Fruit fly (Drosophila melanogaster) whole organism, embryonic: ENCODE data around the gene ghi.
A peak's percentile ranks its signal among the peaks of the same experiment; 100 is the strongest.

Experiments used
- Atf6 ChIP-seq: fragments of 200-800 bp; sonication (Bioruptor generic); IDR thresholded peaks from 2 replicates; pipeline ENCODE4 v1.3.6; 2022; ENCODE audit warnings: missing biosample characterization, missing genetic modification characterization
- B-H2 ChIP-seq: fragments of 200-800 bp; sonication (Bioruptor generic); optimal IDR thresholded peaks from 2 replicates; lab custom pipeline; 2018; ENCODE audit warnings: missing biosample characterization, mild to moderate bottlenecking, missing genetic modification characterization
- CG10209 ChIP-seq: fragments of 200-800 bp; sonication (Bioruptor generic); optimal IDR thresholded peaks from 3 replicates; lab custom pipeline; 2017; ENCODE audit warnings: missing biosample characterization, mild to moderate bottlenecking, missing genetic modification characterization, missing genetic modification reagents
- CG10431 ChIP-seq: fragments of 200-800 bp; sonication (Bioruptor generic); optimal IDR thresholded peaks from 3 replicates; lab custom pipeline; 2018; ENCODE audit warnings: missing biosample characterization, mild to moderate bottlenecking, missing genetic modification characterization
- CG11723 ChIP-seq: fragments of 200-800 bp; sonication (Bioruptor generic); optimal IDR thresholded peaks from 2 replicates; lab custom pipeline; 2017; ENCODE audit warnings: missing biosample characterization, mild to moderate bottlenecking, missing genetic modification characterization
- CG12391 ChIP-seq: fragments of 200-800 bp; sonication (Bioruptor generic); optimal IDR thresholded peaks from 3 replicates; lab custom pipeline; 2018; ENCODE audit warnings: missing biosample characterization, mild to moderate bottlenecking, missing genetic modification characterization, moderate library complexity
- CG12942 ChIP-seq: fragments of 200-800 bp; sonication (Bioruptor generic); optimal IDR thresholded peaks from 3 replicates; lab custom pipeline; 2016; ENCODE audit warnings: missing biosample characterization, missing genetic modification characterization
- CG14710 ChIP-seq: fragments of 200-800 bp; sonication (Bioruptor generic); optimal IDR thresholded peaks from 3 replicates; lab custom pipeline; 2019; ENCODE audit warnings: missing biosample characterization, mild to moderate bottlenecking, missing genetic modification characterization, moderate library complexity
- CG15011 ChIP-seq: fragments of 200-800 bp; sonication (Bioruptor generic); optimal IDR thresholded peaks from 3 replicates; lab custom pipeline; 2018; ENCODE audit warnings: missing biosample characterization, mild to moderate bottlenecking, missing genetic modification characterization
- CG15269 ChIP-seq: fragments of 200-800 bp; sonication (Bioruptor generic); optimal IDR thresholded peaks from 2 replicates; lab custom pipeline; 2018; ENCODE audit warnings: missing biosample characterization, mild to moderate bottlenecking, missing genetic modification characterization, moderate library complexity
- CG15514 ChIP-seq: fragments of 200-800 bp; sonication (Bioruptor generic); optimal IDR thresholded peaks from 3 replicates; lab custom pipeline; 2017; ENCODE audit warnings: missing biosample characterization, missing genetic modification characterization, mild to moderate bottlenecking, moderate library complexity, missing genetic modification reagents
- CG16813 ChIP-seq: fragments of 200-800 bp; sonication (Bioruptor generic); IDR thresholded peaks from 3 replicates; pipeline ENCODE4 v1.3.6; 2022; ENCODE audit warnings: missing biosample characterization, missing genetic modification characterization; ENCODE audit not compliant: partially characterized antibody
- CG17385 ChIP-seq: fragments of 200-800 bp; sonication (Bioruptor generic); optimal IDR thresholded peaks from 3 replicates; lab custom pipeline; 2018; ENCODE audit warnings: missing biosample characterization, mild to moderate bottlenecking, missing genetic modification characterization
- CG17829 ChIP-seq: fragments of 200-800 bp; optimal IDR thresholded peaks from 2 replicates; lab custom pipeline; 2019; ENCODE audit warnings: missing biosample characterization, mild to moderate bottlenecking, missing genetic modification characterization, moderate library complexity
- CG2712 ChIP-seq: fragments of 200-800 bp; optimal IDR thresholded peaks from 3 replicates; lab custom pipeline; 2019; ENCODE audit warnings: missing biosample characterization, mild to moderate bottlenecking, missing genetic modification characterization, moderate library complexity
- CG31441 ChIP-seq: fragments of 200-800 bp; sonication (Bioruptor generic); IDR thresholded peaks from 2 replicates; pipeline ENCODE4 v1.3.6; 2022; ENCODE audit warnings: missing biosample characterization, missing genetic modification characterization
- CG34224 ChIP-seq: fragments of 200-800 bp; sonication (Bioruptor generic); IDR thresholded peaks from 3 replicates; pipeline ENCODE4 v1.3.6; 2022; ENCODE audit warnings: missing biosample characterization, missing genetic modification characterization; ENCODE audit not compliant: partially characterized antibody
- CG3847 ChIP-seq: fragments of 200-800 bp; sonication (Bioruptor generic); IDR thresholded peaks from 2 replicates; pipeline ENCODE4 v1.3.6; 2022; ENCODE audit warnings: missing biosample characterization, missing genetic modification characterization
- CG4282 ChIP-seq: fragments of 200-800 bp; sonication (Bioruptor generic); optimal IDR thresholded peaks from 2 replicates; lab custom pipeline; 2016; ENCODE audit warnings: missing biosample characterization, missing genetic modification characterization
- CG4820 ChIP-seq: fragments of 200-800 bp; sonication (Bioruptor generic); optimal IDR thresholded peaks from 3 replicates; lab custom pipeline; 2016; ENCODE audit warnings: missing biosample characterization, missing genetic modification characterization
- CG6683 ChIP-seq: fragments of 200-800 bp; sonication (Bioruptor generic); optimal IDR thresholded peaks from 2 replicates; lab custom pipeline; 2017; ENCODE audit warnings: missing biosample characterization, mild to moderate bottlenecking, missing genetic modification characterization, missing genetic modification reagents
- CG7556 ChIP-seq: fragments of 200-800 bp; sonication (Bioruptor generic); optimal IDR thresholded peaks from 2 replicates; lab custom pipeline; 2017; ENCODE audit warnings: missing biosample characterization, mild to moderate bottlenecking, missing genetic modification characterization
- CG9437 ChIP-seq: fragments of 200-800 bp; sonication (Bioruptor generic); optimal IDR thresholded peaks from 2 replicates; lab custom pipeline; 2018; ENCODE audit warnings: missing biosample characterization, mild to moderate bottlenecking, missing genetic modification characterization
- CG9797 ChIP-seq: fragments of 200-800 bp; sonication (Bioruptor generic); optimal IDR thresholded peaks from 3 replicates; lab custom pipeline; 2018; ENCODE audit warnings: missing biosample characterization, mild to moderate bottlenecking, missing genetic modification characterization
- Chrac-16 ChIP-seq: fragments of 200-800 bp; sonication (Bioruptor generic); optimal IDR thresholded peaks from 3 replicates; lab custom pipeline; 2016; ENCODE audit warnings: missing biosample characterization, missing genetic modification characterization
- D19A ChIP-seq: fragments of 200-800 bp; optimal IDR thresholded peaks from 3 replicates; lab custom pipeline; 2019; ENCODE audit warnings: missing biosample characterization, mild to moderate bottlenecking, missing genetic modification characterization, moderate library complexity
- Deaf1 ChIP-seq: fragments of 200-800 bp; optimal IDR thresholded peaks from 3 replicates; lab custom pipeline; 2019; ENCODE audit warnings: missing biosample characterization, mild to moderate bottlenecking, missing genetic modification characterization, moderate library complexity
- Dip3 ChIP-seq: fragments of 200-800 bp; sonication (Bioruptor generic); optimal IDR thresholded peaks from 3 replicates; lab custom pipeline; 2016; ENCODE audit warnings: missing biosample characterization, missing genetic modification characterization
- E2f2 ChIP-seq: fragments of 200-800 bp; sonication (Bioruptor generic); IDR thresholded peaks from 2 replicates; pipeline ENCODE4 v1.3.6; 2022; ENCODE audit warnings: missing biosample characterization, missing genetic modification characterization
- Fer1 ChIP-seq: fragments of 200-800 bp; sonication (Bioruptor generic); optimal IDR thresholded peaks from 2 replicates; lab custom pipeline; 2017; ENCODE audit warnings: missing biosample characterization, mild to moderate bottlenecking, missing genetic modification characterization
- Fer3 ChIP-seq: fragments of 200-800 bp; sonication (Bioruptor generic); optimal IDR thresholded peaks from 2 replicates; lab custom pipeline; 2018; ENCODE audit warnings: missing biosample characterization, mild to moderate bottlenecking, missing genetic modification characterization, moderate library complexity
- HLH54F ChIP-seq: fragments of 200-800 bp; sonication (Bioruptor generic); optimal IDR thresholded peaks from 3 replicates; lab custom pipeline; 2016; ENCODE audit warnings: missing biosample characterization, missing genetic modification characterization
- Hmr ChIP-seq: fragments of 200-800 bp; sonication (Bioruptor generic); optimal IDR thresholded peaks from 3 replicates; lab custom pipeline; 2017; ENCODE audit warnings: mild to moderate bottlenecking, missing biosample characterization, missing genetic modification reagents, missing genetic modification characterization
- Med ChIP-seq: fragments of 200-800 bp; sonication (Bioruptor generic); peaks from one replicate; lab custom pipeline; 2016; ENCODE audit warnings: missing biosample characterization, missing genetic modification characterization, mild to moderate bottlenecking, inconsistent platforms, moderate library complexity
- Meics ChIP-seq: fragments of 200-800 bp; sonication (Bioruptor generic); optimal IDR thresholded peaks from 2 replicates; lab custom pipeline; 2017; ENCODE audit warnings: missing biosample characterization, mild to moderate bottlenecking, missing genetic modification characterization
- Oli ChIP-seq: fragments of 200-800 bp; sonication (Bioruptor generic); optimal IDR thresholded peaks from 2 replicates; lab custom pipeline; 2018; ENCODE audit warnings: missing biosample characterization, mild to moderate bottlenecking, missing genetic modification characterization, moderate library complexity
- Ptx1 ChIP-seq: fragments of 200-800 bp; sonication (Bioruptor generic); IDR thresholded peaks from 2 replicates; pipeline ENCODE4 v1.3.6; 2022; ENCODE audit warnings: missing biosample characterization, missing genetic modification characterization
- Sox102F ChIP-seq: fragments of 200-800 bp; sonication (Bioruptor generic); optimal IDR thresholded peaks from 2 replicates; lab custom pipeline; 2018; ENCODE audit warnings: missing biosample characterization, mild to moderate bottlenecking, missing genetic modification characterization, moderate library complexity
- YL-1 ChIP-seq: fragments of 200-800 bp; sonication (Bioruptor generic); optimal IDR thresholded peaks from 3 replicates; lab custom pipeline; 2017; ENCODE audit warnings: missing biosample characterization, mild to moderate bottlenecking, missing genetic modification characterization
- cwo ChIP-seq: fragments of 200-800 bp; sonication (Bioruptor generic); optimal IDR thresholded peaks from 3 replicates; lab custom pipeline; 2017; ENCODE audit warnings: missing biosample characterization, missing genetic modification characterization, mild to moderate bottlenecking, moderate library complexity, missing genetic modification reagents
- dmrt99B ChIP-seq: fragments of 200-800 bp; sonication (Bioruptor generic); optimal IDR thresholded peaks from 2 replicates; lab custom pipeline; 2018; ENCODE audit warnings: missing biosample characterization, mild to moderate bottlenecking, missing genetic modification characterization, moderate library complexity
- gcm ChIP-seq: fragments of 200-800 bp; sonication (Bioruptor generic); optimal IDR thresholded peaks from 2 replicates; lab custom pipeline; 2019; ENCODE audit warnings: missing biosample characterization, mild to moderate bottlenecking, missing genetic modification characterization, moderate library complexity
- jigr1 ChIP-seq: fragments of 200-800 bp; sonication (Bioruptor generic); IDR thresholded peaks from 3 replicates; pipeline ENCODE4 v1.3.6; 2022; ENCODE audit warnings: missing biosample characterization, missing genetic modification characterization
- kah ChIP-seq: fragments of 200-800 bp; sonication (Bioruptor generic); optimal IDR thresholded peaks from 2 replicates; lab custom pipeline; 2018; ENCODE audit warnings: missing biosample characterization, mild to moderate bottlenecking, missing genetic modification characterization
- nerfin-1 ChIP-seq: fragments of 200-800 bp; sonication (Bioruptor generic); optimal IDR thresholded peaks from 3 replicates; lab custom pipeline; 2019; ENCODE audit warnings: missing biosample characterization, mild to moderate bottlenecking, missing genetic modification characterization, moderate library complexity
- nerfin-2 ChIP-seq: fragments of 200-800 bp; sonication (Bioruptor generic); IDR thresholded peaks from 2 replicates; pipeline ENCODE4 v1.3.6; 2022; ENCODE audit warnings: missing biosample characterization, missing genetic modification characterization; ENCODE audit not compliant: partially characterized antibody
- pita ChIP-seq: fragments of 200-800 bp; sonication (Bioruptor generic); optimal IDR thresholded peaks from 2 replicates; lab custom pipeline; 2017; ENCODE audit warnings: missing biosample characterization, mild to moderate bottlenecking, missing genetic modification characterization
- tx ChIP-seq: fragments of 200-800 bp; sonication (Bioruptor generic); optimal IDR thresholded peaks from 2 replicates; lab custom pipeline; 2016; ENCODE audit warnings: missing biosample characterization, missing genetic modification characterization
- unc-4 ChIP-seq: fragments of 200-800 bp; sonication (Bioruptor generic); IDR thresholded peaks from 2 replicates; pipeline ENCODE4 v1.3.6; 2022; ENCODE audit warnings: missing biosample characterization, missing genetic modification characterization; ENCODE audit not compliant: partially characterized antibody
- vvl ChIP-seq: fragments of 200-800 bp; sonication (Bioruptor generic); IDR thresholded peaks from 2 replicates; pipeline ENCODE4 v1.3.6; 2022; ENCODE audit warnings: missing biosample characterization, missing genetic modification characterization

Gene ghi

DNA sequence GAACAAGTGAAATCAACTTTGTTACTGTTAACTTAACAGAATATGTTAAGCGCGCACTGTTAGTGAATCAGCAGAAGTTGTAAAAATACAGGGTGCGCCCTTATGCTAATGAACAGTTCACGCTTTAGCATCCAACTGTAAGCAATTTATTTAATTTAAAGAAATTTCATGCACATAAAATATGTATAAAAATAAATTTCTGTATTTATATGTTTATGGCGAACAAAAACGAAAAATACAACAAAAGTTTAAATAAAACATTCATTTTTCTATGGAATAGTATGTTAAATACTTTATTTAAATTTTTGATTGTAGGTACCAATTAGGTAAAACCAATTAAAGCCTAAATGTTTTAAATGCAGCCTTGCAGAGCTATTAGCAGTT is 27.2 kb upstream of the ghi start (continued):
- TF ChIP-seq CG31441 (peak; percentile 54), cwo (GFP tag; lab: Kevin White, UChicago) (peak; percentile 15), CG12942 (peak; percentile 5), Deaf1 (peak; percentile 14), D19A (peak; percentile 51), CG10431 (GFP tag; lab: Kevin White, UChicago) (no peak), CG15011 (no peak), CG9797 (no peak), CG11723 (GFP tag; lab: Kevin White, UChicago) (peak; percentile 2), CG4282 (GFP tag; lab: Kevin White, UChicago) (no peak), Oli (tag; lab: Kevin White, UChicago) (peak; percentile 2), jigr1 (GFP tag; lab: Robert Waterston, UW) (no peak), Hmr (GFP tag; lab: Kevin White, UChicago) (peak; percentile 40), YL-1 (GFP tag; lab: Kevin White, UChicago) (no peak), Ptx1 (GFP tag; lab: Robert Waterston, UW) (no peak), CG6683 (GFP tag; lab: Kevin White, UChicago) (peak; percentile 33), nerfin-1 (tag; lab: Kevin White, UChicago) (peak; percentile 27), E2f2 (peak; percentile 23; the same call in 1 of the 2 replicates), CG7556 (GFP tag; lab: Kevin White, UChicago) (peak; percentile 27), HLH54F (GFP tag; lab: Kevin White, UChicago) (no peak), tx (GFP tag; lab: Kevin White, UChicago) (no peak), CG4820 (no peak), nerfin-2 (no peak), Fer1 (GFP tag; lab: Kevin White, UChicago) (peak; percentile 43), Fer3 (tag; lab: Kevin White, UChicago) (peak; percentile 57), CG15514 (peak; percentile 20), Sox102F (peak; percentile 26), gcm (GFP tag; lab: Kevin White, UChicago) (peak; percentile 33), Chrac-16 (GFP tag; lab: Kevin White, UChicago) (no peak), B-H2 (GFP tag; lab: Kevin White, UChicago) (no peak), CG17385 (GFP tag; lab: Kevin White, UChicago) (peak; percentile 43), Atf6 (GFP tag; lab: Robert Waterston, UW) (peak; percentile 42; the same call in 1 of the 2 replicates), Meics (GFP tag; lab: Kevin White, UChicago) (peak; percentile 59), dmrt99B (tag; lab: Kevin White, UChicago) (peak; percentile 23), vvl (GFP tag; lab: Robert Waterston, UW) (peak; percentile 91), CG12391 (tag; lab: Kevin White, UChicago) (peak; percentile 56), unc-4 (GFP tag; lab: Robert Waterston, UW) (no peak), CG9437 (GFP tag; lab: Kevin White, UChicago) (peak; percentile 38), CG16813 (GFP tag; lab: Robert Waterston, UW) (no peak), CG10209 (GFP tag; lab: Kevin White, UChicago) (peak; percentile 19), CG14710 (tag; lab: Kevin White, UChicago) (peak; percentile 27), pita (no peak), CG15269 (tag; lab: Kevin White, UChicago) (peak; percentile 70), CG3847 (GFP tag; lab: Robert Waterston, UW) (0 out of 2 replicates have a peak, but pooled peaks have one; percentile 21), CG34224 (no peak), CG2712 (peak; percentile 57), CG17829 (peak; percentile 50), kah (GFP tag; lab: Kevin White, UChicago) (peak; percentile 23), Med (peak; percentile 62), Dip3 (GFP tag; lab: Kevin White, UChicago) (no peak)
